Fruit fly (Drosophila melanogaster): ENCODE results near the gene Hmx.

Hmx gene

DNA sequence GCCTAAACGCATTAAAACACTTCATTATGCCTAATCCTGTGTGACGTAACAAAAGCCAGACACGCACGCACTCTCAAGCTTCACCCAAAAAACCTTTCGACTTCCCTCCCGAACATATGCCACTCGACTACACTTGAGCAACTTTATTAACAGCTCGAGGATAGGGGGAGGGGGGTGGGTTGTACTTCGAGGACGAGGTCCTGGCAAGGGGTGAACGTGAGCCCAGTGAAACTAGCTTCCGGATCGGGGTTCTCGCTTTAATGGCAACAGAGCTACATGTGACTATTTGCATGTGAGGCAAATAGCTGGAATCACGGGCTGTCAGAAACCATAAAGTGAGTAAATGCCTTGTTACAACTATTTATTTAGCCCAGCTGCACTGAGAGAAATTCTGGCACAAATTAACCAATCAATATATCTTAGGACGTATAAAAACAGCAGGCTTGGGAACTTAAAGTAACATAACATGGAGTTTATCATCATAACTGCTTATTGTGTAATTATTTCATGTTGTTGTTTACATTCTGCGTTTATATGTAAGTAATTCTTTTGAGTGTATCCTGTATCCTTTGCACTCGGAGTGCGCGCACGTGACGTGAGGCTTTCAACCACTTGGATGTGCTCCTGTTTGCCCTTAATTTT, 7.8 kb upstream of the Hmx start:
- TF ChIP-seq psq (optimal IDR thresholded peaks at IDR 0.05) (no peak), Sin3A (optimal IDR thresholded peaks at IDR 0.05) (no peak), h (optimal IDR thresholded peaks at IDR 0.05) (no peak), ttk (optimal IDR thresholded peaks at IDR 0.05) (no peak), Myc (optimal IDR thresholded peaks at IDR 0.05) (no peak), insv (optimal IDR thresholded peaks at IDR 0.05) (no peak)

- TF ChIP-seq ttk (optimal IDR thresholded peaks at IDR 0.05): no peak
- TF ChIP-seq Sin3A (optimal IDR thresholded peaks at IDR 0.05): no peak
- no peak for TF ChIP-seq h (optimal IDR thresholded peaks at IDR 0.05)
- no peak for TF ChIP-seq insv (optimal IDR thresholded peaks at IDR 0.05)
- TF ChIP-seq psq (optimal IDR thresholded peaks at IDR 0.05): no peak
- TF ChIP-seq Myc (optimal IDR thresholded peaks at IDR 0.05): no peak
These were observed 1.2 kb upstream of the Hmx start for dm6 chr3R:17557487-17557886.

DNA sequence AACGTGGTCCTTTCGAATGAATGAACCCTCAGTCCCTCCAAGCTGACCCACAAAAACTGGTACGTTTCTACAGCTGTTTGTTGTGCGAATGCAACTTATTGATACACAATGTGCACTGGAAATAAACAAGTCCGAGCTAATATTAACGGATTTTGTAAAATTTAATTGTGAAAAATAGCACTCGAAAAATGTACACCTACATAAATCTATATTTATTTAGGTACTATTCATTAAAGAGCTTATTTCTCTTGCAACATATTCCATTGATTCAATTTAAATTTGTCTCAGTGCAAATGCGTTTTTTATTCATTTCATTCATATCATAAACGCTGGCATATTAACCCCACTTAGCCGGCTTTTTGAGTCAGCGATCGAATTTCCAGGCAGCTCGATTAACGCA, 2.4 kb downstream of the Hmx start:
- TF ChIP-seq h (optimal IDR thresholded peaks at IDR 0.05): no peak
- no peak for TF ChIP-seq psq (optimal IDR thresholded peaks at IDR 0.05)
- TF ChIP-seq ttk (optimal IDR thresholded peaks at IDR 0.05): no peak
- no peak for TF ChIP-seq Sin3A (optimal IDR thresholded peaks at IDR 0.05)
- no peak for TF ChIP-seq insv (optimal IDR thresholded peaks at IDR 0.05)
- TF ChIP-seq Myc (optimal IDR thresholded peaks at IDR 0.05): no peak

DNA sequence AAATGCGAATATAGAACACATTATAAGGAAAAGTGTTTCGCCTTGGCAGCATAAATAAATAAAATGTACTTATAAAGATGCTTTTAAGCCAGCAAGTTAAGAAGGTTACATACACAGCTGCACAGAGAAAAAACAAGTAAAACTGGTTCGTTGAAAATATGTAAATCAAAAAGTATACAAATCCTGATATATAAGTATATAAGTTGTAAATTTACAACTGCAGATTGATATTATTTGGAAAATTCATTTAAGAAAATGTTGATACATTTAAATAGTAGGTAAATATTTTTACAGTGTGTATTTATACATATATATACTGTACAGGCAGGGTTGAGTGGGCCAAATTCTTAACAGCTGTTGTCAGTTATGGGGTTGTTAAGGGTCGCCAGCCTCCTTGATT, 6.1 kb downstream of the Hmx start:
- no peak for TF ChIP-seq h (optimal IDR thresholded peaks at IDR 0.05)
- no peak for TF ChIP-seq insv (optimal IDR thresholded peaks at IDR 0.05)
- TF ChIP-seq Sin3A (optimal IDR thresholded peaks at IDR 0.05): no peak
- TF ChIP-seq Myc (optimal IDR thresholded peaks at IDR 0.05): no peak
- TF ChIP-seq psq (optimal IDR thresholded peaks at IDR 0.05): no peak
- no peak for TF ChIP-seq ttk (optimal IDR thresholded peaks at IDR 0.05)

DNA sequence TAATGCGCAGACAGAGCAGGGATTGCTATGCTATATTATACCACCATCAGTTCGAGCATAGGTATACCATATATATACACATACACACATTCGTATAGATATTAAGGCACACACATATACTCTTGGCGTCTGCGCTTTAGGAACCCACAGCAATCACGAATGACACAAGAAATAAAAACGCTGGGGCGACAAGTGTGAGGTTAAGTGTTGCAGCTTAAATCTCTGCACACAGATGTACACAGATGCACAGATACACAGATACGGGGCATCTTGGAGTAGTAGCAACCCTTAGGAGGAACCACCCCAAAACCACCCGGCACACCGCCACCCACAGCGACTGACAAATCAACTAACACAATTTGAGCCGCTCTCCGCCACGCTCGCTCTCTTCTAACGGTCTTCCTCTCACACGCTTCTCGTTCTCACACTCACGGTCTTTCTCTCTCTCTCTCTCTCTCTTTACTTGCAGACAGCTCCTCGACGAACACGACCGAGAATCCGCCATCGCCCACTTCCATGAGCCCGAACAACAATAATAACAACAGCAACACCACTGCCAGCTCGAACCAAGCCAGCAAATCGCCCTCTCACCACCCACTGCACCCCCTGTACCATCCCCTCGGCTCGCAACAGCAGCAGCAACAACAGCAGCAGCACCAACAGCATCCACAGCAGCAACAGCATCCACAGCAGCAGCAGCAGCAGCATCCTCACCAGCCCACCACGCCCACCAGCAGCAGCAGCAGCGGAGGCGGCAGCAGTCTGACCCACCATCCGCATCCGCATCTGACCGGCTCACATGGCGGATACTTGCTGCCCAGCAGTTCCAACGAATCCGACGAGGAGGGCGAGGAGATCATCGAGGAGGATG, 8.1 kb downstream of the Hmx start:
- TF ChIP-seq ttk (optimal IDR thresholded peaks at IDR 0.05) (no peak), h (optimal IDR thresholded peaks at IDR 0.05) (no peak), psq (optimal IDR thresholded peaks at IDR 0.05) (no peak), Sin3A (optimal IDR thresholded peaks at IDR 0.05) (no peak), Myc (optimal IDR thresholded peaks at IDR 0.05) (no peak), insv (optimal IDR thresholded peaks at IDR 0.05) (no peak)

DNA sequence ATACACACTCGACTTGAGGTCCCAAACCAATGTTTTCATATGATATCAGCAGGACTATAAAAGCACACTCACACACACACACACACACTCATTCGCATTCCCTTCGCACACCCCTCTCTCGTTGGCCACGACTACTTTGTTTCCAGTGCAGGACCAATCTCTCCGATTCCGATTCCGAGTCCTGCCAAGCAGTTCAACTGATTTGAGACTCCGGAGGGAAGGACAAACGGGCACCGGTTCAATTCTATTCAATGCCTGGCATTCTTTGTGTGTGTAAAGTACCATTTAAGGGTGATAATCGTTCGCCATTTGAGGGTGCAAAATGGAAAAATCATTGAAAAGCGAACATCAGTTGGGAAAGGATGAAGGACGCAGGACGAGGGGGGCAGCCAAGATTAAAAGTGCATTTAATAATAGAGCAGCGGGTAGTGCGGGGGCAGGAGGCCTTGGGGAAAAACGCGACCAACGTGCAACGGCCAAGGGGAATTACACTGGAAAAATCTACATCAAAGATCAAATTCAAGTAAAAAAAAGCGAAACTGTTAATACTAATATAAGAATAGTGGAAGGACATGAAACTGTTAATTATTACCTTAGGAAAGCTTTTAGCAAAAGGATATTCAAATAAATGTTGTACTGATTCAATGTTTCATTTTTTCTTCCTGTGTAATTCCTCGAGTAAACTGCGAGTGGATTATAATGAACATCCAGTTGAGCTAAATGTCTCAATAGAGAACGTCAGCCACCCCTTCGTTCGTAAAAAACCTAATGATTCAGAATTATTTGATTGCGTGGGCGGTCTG, 25.1 kb downstream of the Hmx start:
- TF ChIP-seq ttk (optimal IDR thresholded peaks at IDR 0.05) (no peak), h (optimal IDR thresholded peaks at IDR 0.05) (no peak), Sin3A (optimal IDR thresholded peaks at IDR 0.05) (no peak), insv (optimal IDR thresholded peaks at IDR 0.05) (no peak), Myc (optimal IDR thresholded peaks at IDR 0.05) (no peak), psq (optimal IDR thresholded peaks at IDR 0.05) (no peak)

DNA sequence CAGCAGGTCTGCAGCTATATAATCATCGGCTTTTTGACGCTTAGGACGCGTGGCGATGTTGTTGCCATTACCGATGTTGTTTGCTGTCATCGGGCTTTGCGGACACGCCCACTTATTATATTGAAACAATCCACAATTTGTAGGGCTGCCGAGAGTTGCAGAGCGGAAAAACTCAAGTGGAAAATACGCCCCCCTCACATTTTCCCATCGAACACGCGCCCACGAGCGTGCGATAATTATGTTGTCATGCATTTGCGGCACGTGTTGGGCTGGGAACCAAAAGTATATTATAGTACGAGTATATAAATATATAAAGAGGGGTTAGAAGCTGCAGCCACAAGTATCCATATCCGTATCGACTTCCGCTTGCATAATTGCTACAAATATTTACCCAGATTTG, 30.1 kb downstream of the Hmx start:
- TF ChIP-seq insv (optimal IDR thresholded peaks at IDR 0.05): no peak

DNA sequence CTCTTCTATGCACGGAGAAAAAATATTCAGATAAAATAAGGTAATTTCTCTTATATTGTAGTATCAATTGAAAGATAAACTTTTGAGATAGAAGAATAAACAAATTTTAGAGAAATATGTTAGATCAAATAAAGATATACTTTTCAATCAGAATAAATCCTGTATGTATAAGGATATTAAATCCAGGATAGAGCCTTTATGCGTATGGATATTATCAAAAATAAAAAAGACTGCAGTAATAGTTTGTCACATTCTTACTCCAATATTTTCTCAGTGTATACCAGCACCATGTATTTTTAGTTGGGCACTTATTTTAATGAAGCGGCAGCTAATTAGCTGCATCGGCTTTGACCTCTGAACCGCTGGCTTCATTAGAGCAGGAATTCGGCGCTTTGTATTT, 33.1 kb downstream of the Hmx start:
- TF ChIP-seq ttk (optimal IDR thresholded peaks at IDR 0.05) (no peak), h (optimal IDR thresholded peaks at IDR 0.05) (no peak), Myc (optimal IDR thresholded peaks at IDR 0.05) (no peak), insv (optimal IDR thresholded peaks at IDR 0.05) (no peak), psq (optimal IDR thresholded peaks at IDR 0.05) (no peak), Sin3A (optimal IDR thresholded peaks at IDR 0.05) (no peak)

DNA sequence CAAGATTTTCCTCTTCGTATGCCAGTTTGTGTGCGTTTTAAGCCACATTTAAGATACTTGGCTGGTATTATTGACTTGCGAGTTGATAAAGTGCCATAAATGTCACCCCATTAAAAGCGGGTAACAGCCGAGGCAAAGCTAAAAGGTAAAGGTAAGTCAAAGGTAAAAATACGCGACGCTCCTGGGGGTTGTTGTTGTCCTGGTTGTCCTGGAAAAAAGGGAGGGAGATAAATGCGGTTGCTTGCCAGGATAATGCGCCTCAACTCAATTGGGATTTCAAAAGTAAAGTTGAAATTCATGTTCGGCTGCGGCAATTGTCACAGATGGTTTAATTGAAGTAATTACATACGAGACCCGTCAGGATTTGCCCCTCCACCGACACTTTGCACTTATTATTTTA, 34.7 kb downstream of the Hmx start:
- TF ChIP-seq Myc (optimal IDR thresholded peaks at IDR 0.05) (no peak), h (optimal IDR thresholded peaks at IDR 0.05) (no peak), Sin3A (optimal IDR thresholded peaks at IDR 0.05) (no peak), insv (optimal IDR thresholded peaks at IDR 0.05) (no peak), ttk (optimal IDR thresholded peaks at IDR 0.05) (no peak), psq (optimal IDR thresholded peaks at IDR 0.05) (no peak)

DNA sequence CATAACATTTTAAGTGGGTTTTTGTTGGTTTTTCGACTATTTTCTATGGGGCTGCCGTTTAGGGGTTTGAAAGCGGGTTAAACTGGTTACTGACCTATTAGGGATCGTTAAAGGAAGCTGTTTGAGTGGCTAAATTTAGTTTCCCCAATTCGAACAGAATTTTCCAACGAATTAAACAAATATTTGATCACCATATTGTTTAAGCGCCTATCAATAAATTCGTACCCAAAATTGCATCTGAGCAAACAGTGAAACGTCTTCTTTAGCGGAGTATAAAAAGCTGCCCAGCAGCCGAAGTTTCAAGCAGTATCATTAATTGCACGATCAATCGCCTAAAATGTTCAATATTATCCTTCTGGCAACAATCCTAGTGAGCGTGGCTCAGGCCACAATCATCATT, 35.4 kb downstream of the Hmx start, which contains the start of gene Sgs5bis:
TSS of gene Sgs5bis (plus strand) at position 301 of the 400 bp plus-strand sequence.
- TF ChIP-seq ttk (optimal IDR thresholded peaks at IDR 0.05) (no peak), psq (optimal IDR thresholded peaks at IDR 0.05) (no peak), h (optimal IDR thresholded peaks at IDR 0.05) (no peak), insv (optimal IDR thresholded peaks at IDR 0.05) (no peak), Sin3A (optimal IDR thresholded peaks at IDR 0.05) (no peak), Myc (optimal IDR thresholded peaks at IDR 0.05) (no peak)

DNA sequence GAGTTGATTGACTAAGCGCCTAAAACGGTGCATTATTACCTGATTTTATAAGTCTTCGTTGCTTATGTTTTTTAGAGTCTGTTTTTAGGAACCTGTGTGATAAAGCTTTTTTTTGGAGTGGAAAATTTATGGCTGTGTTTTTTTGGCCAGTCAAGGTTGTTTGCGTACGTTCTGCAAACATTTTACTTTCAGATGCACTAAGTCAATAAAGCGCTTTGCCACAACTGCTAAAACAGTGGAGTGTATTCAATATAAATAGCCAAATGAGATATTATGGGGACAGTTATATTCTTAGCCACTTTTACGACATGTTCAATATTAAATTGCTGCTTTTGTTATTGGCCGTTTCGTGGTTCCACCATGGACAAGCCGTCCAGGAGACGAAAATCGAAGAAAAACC, 36.4 kb downstream of the Hmx start, which contains the start of gene Sgs5:
TSS of gene Sgs5 (plus strand) at position 279 of the 400 bp plus-strand sequence.
- TF ChIP-seq Myc (optimal IDR thresholded peaks at IDR 0.05): no peak
- no peak for TF ChIP-seq ttk (optimal IDR thresholded peaks at IDR 0.05)
- no peak for TF ChIP-seq Sin3A (optimal IDR thresholded peaks at IDR 0.05)
- TF ChIP-seq psq (optimal IDR thresholded peaks at IDR 0.05): no peak
- no peak for TF ChIP-seq h (optimal IDR thresholded peaks at IDR 0.05)
- TF ChIP-seq insv (optimal IDR thresholded peaks at IDR 0.05): no peak

DNA sequence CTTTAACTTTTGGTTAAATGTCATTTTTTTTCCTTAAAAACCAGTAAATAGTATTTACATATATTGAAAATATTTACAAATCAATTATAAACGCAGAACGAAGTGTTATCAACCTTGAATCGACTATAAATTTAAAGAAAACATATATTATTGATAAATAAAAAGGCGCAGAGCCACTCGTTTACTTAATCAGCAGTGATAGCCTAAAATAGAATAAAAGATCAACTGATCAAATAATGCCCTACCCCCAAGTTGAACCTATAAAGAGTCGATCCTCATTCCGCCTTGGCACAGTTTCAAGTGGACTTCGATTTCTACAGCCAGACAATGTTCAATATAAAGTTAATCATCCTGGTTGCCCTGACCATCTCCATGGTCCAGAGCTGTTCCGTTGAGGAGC, 37.5 kb downstream of the Hmx start, which contains the start of gene CG7606:
TSS of gene CG7606 (plus strand) at position 301 of the 400 bp plus-strand sequence.
- TF ChIP-seq insv (optimal IDR thresholded peaks at IDR 0.05): no peak
- no peak for TF ChIP-seq psq (optimal IDR thresholded peaks at IDR 0.05)
- TF ChIP-seq h (optimal IDR thresholded peaks at IDR 0.05): no peak
- no peak for TF ChIP-seq ttk (optimal IDR thresholded peaks at IDR 0.05)
- no peak for TF ChIP-seq Sin3A (optimal IDR thresholded peaks at IDR 0.05)
- TF ChIP-seq Myc (optimal IDR thresholded peaks at IDR 0.05): no peak

All from Kc167 (cell line).